Worm (Caenorhabditis elegans) whole organism, L4 larva: ENCODE measurements around the gene fbxb-117.

Experiments
- D1046.2 ChIP-seq: fragments of 200-800 bp; sonication (Bioruptor generic); IDR thresholded peaks from 2 replicates; pipeline ENCODE4 v1.3.6; 2022; ENCODE audit warnings: missing genetic modification characterization, missing compliant biosample characterization
- F10B5.3 ChIP-seq: sonication (generic microtip); optimal IDR thresholded peaks from 2 replicates; lab custom pipeline; 2016; ENCODE audit warnings: mild to moderate bottlenecking, missing genetic modification characterization, missing compliant biosample characterization
- R02D3.7 ChIP-seq: fragments of 150-350 bp; sonication (generic microtip); optimal IDR thresholded peaks from 3 replicates; lab custom pipeline; 2014; ENCODE audit warnings: missing biosample characterization, missing genetic modification characterization
- Y5F2A.4 ChIP-seq: fragments of 200-800 bp; sonication (Bioruptor generic); optimal IDR thresholded peaks from 2 replicates; lab custom pipeline; 2018; ENCODE audit warnings: mild to moderate bottlenecking, missing genetic modification characterization, missing compliant biosample characterization
- aha-1 ChIP-seq: fragments of 150-350 bp; peaks from one replicate; lab custom pipeline; 2014; ENCODE audit warnings: missing biosample characterization, missing genetic modification characterization
- arid-1 ChIP-seq: fragments of 200-800 bp; sonication (Bioruptor generic); conservative IDR thresholded peaks from 2 replicates; pipeline ENCODE4 v1.3.6; 2022; ENCODE audit warnings: missing genetic modification reagents, missing genetic modification characterization, missing compliant biosample characterization
- ceh-82 ChIP-seq: sonication (generic microtip); optimal IDR thresholded peaks from 2 replicates; lab custom pipeline; 2017; ENCODE audit warnings: missing biosample characterization, missing genetic modification characterization
- ces-1 ChIP-seq: fragments of 150-350 bp; sonication (generic microtip); optimal IDR thresholded peaks from 4 replicates; lab custom pipeline; 2014; ENCODE audit warnings: missing biosample characterization, missing genetic modification reagents, missing genetic modification characterization
- cey-2 ChIP-seq: sonication (generic microtip); optimal IDR thresholded peaks from 3 replicates; lab custom pipeline; 2017; ENCODE audit warnings: missing genetic modification characterization, mild to moderate bottlenecking, missing compliant biosample characterization, antibody characterized with exemption, borderline replicate concordance; ENCODE audit not compliant: insufficient read depth
- dve-1 ChIP-seq: sonication (generic microtip); optimal IDR thresholded peaks from 2 replicates; lab custom pipeline; 2017; ENCODE audit warnings: antibody characterized with exemption, mild to moderate bottlenecking, missing genetic modification characterization, missing compliant biosample characterization; ENCODE audit not compliant: insufficient read depth
- egl-27 ChIP-seq: sonication (generic microtip); optimal IDR thresholded peaks from 3 replicates; lab custom pipeline; 2017; ENCODE audit warnings: missing biosample characterization, missing genetic modification reagents, missing genetic modification characterization
- fos-1 ChIP-seq: fragments of 150-350 bp; optimal IDR thresholded peaks from 2 replicates; lab custom pipeline; 2014; ENCODE audit warnings: missing biosample characterization, missing genetic modification characterization
- lin-15B ChIP-seq: fragments of 150-350 bp; sonication (generic microtip); optimal IDR thresholded peaks from 3 replicates; lab custom pipeline; 2014; ENCODE audit warnings: missing biosample characterization, missing genetic modification characterization
- mdt-29 ChIP-seq: fragments of 200-800 bp; sonication (Bioruptor generic); IDR thresholded peaks from 2 replicates; pipeline ENCODE4 v1.3.6; 2022; ENCODE audit warnings: missing genetic modification reagents, missing genetic modification characterization, missing compliant biosample characterization
- mes-2 ChIP-seq: sonication (generic microtip); optimal IDR thresholded peaks from 2 replicates; lab custom pipeline; 2016; ENCODE audit warnings: missing genotype, mild to moderate bottlenecking, missing genetic modification characterization, missing compliant biosample characterization; ENCODE audit not compliant: poor library complexity, severe bottlenecking
- nhr-102 ChIP-seq: sonication (generic microtip); optimal IDR thresholded peaks from 2 replicates; lab custom pipeline; 2016; ENCODE audit warnings: mild to moderate bottlenecking, missing genetic modification characterization, moderate library complexity, missing compliant biosample characterization
- nhr-41 ChIP-seq: fragments of 200-800 bp; sonication (Bioruptor generic); IDR thresholded peaks from 2 replicates; pipeline ENCODE4 v1.3.6; 2022; ENCODE audit warnings: missing genetic modification reagents, missing genetic modification characterization, missing compliant biosample characterization
- nhr-42 ChIP-seq: fragments of 200-800 bp; sonication (Bioruptor generic); IDR thresholded peaks from 2 replicates; pipeline ENCODE4 v1.3.6; 2022; ENCODE audit warnings: missing genetic modification characterization, missing compliant biosample characterization
- nhr-48 ChIP-seq: sonication (generic microtip); optimal IDR thresholded peaks from 2 replicates; lab custom pipeline; 2016; ENCODE audit warnings: mild to moderate bottlenecking, missing genetic modification characterization, missing compliant biosample characterization
- nhr-6 ChIP-seq: fragments of 150-350 bp; optimal IDR thresholded peaks from 2 replicates; lab custom pipeline; 2014; ENCODE audit warnings: missing biosample characterization, missing genetic modification characterization
- php-3 ChIP-seq: fragments of 200-800 bp; sonication (Bioruptor generic); IDR thresholded peaks from 2 replicates; pipeline ENCODE4 v1.3.6; 2022; ENCODE audit warnings: missing genetic modification reagents, missing genetic modification characterization, missing compliant biosample characterization
- pqm-1 ChIP-seq: sonication (generic microtip); optimal IDR thresholded peaks from 2 replicates; lab custom pipeline; 2017; ENCODE audit warnings: missing biosample characterization, missing genetic modification characterization
- set-16 ChIP-seq: fragments of 200-800 bp; sonication (Bioruptor generic); IDR thresholded peaks from 2 replicates; pipeline ENCODE4 v1.3.6; 2022; ENCODE audit warnings: missing genetic modification reagents, missing genetic modification characterization, missing compliant biosample characterization
- skn-1 ChIP-seq: fragments of 150-350 bp; optimal IDR thresholded peaks from 2 replicates; lab custom pipeline; 2014; ENCODE audit warnings: missing biosample characterization, missing genetic modification characterization
- spr-3 ChIP-seq: fragments of 200-800 bp; sonication (Bioruptor generic); optimal IDR thresholded peaks from 2 replicates; lab custom pipeline; 2018; ENCODE audit warnings: mild to moderate bottlenecking, missing genetic modification characterization, missing compliant biosample characterization
- unc-39 ChIP-seq: sonication (generic microtip); optimal IDR thresholded peaks from 2 replicates; lab custom pipeline; 2017; ENCODE audit warnings: missing biosample characterization, missing genetic modification characterization
- unc-62 ChIP-seq, 3 experiments: fragments of 150-350 bp in 1 of 3; sonication (generic microtip); optimal IDR thresholded peaks in 2 of 3; peaks in 1 of 3; 1 replicate in 1 of 3; 2 replicates in 2 of 3; lab custom pipeline; 2014 to 2017; ENCODE audit warnings: missing biosample characterization in 3 of 3, missing genetic modification characterization in 3 of 3, missing genetic modification reagents in 3 of 3, missing genotype in 1 of 3
- ztf-7 ChIP-seq: fragments of 150-350 bp; optimal IDR thresholded peaks from 2 replicates; lab custom pipeline; 2014; ENCODE audit warnings: missing biosample characterization, missing genetic modification characterization

Gene fbxb-117

DNA sequence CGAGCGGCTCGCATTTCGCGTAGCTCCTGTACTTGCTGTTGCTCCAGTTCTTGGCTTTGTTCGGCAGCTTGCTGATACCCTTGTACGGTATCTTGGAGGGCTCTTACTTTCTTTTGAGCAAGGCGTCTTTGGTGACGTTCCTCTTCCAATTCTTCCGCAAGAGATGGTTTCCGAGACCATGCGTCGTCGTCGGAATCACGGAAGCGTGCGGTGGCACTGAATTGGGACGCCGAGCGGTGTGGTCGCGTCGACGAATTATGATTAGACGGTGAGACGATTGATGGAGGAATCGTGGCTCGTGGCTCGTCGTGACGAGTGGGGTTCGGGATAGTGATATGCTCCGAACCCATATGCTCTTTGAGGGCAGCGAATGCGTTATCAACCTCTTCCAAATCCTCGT is 6.1 kb upstream of the fbxb-117 start:
- TF ChIP-seq spr-3 (GFP tag; lab: Kevin White, UChicago) (no peak), aha-1 (tag; lab: Kevin White, UChicago) (peak; percentile 65)

DNA sequence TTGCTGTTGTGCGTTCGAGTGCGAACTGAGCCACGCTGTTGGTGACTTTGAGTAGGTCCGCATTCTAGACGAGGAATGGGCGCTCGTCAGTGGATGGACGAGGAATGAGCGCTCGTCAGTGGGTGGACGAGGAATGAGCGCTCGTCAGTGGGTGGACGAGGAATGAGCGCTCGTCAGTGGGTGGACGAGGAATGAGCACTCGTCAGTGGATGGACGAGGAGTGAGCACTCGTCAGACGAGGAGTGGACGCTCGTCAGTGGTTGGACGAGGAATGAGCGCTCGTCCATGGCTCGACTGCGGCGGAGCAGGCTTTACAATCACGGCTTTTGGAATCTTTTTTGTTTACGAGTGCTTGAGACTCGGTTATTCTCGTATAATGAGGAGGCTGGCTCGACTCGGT is 3.9 kb upstream of the fbxb-117 start:
- TF ChIP-seq mdt-29 (GFP tag; lab: Robert Waterston, UW) = no peak
- TF ChIP-seq set-16 (GFP tag; lab: Robert Waterston, UW) = peak; percentile 81
- TF ChIP-seq nhr-48 (tag; lab: Kevin White, UChicago) = no peak

DNA sequence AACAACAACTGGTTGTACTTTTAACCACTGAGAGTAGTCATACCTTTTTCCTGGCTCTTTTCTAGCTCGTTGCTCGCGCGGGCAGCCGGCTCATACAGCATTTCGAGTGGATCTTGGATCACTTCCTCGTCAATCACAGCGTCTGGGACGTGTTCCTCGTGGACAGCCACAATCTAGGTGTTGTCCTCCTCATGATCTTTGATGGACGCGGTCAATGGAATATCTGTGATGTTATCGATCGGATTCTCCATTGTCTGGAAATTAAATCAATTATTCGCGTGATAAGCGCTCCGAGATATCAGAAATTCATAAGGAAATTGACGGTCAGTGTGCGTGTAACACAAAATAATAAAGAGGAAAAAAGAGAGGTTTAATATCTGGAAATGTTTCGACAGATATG is 2.5 kb upstream of the fbxb-117 start, which contains the start of gene F21D9.8:
F21D9.8 (minus strand) TSS at position 101 of the 400 bp plus-strand sequence.
- TF ChIP-seq nhr-6 (tag; lab: Kevin White, UChicago) = no peak
- no peak for TF ChIP-seq F10B5.3 (tag; lab: Kevin White, UChicago)
- TF ChIP-seq D1046.2 (GFP tag; lab: Robert Waterston, UW) = no peak
- no peak for TF ChIP-seq nhr-102 (tag; lab: Kevin White, UChicago)
- no peak for TF ChIP-seq skn-1
- no peak for TF ChIP-seq nhr-42 (GFP tag; lab: Robert Waterston, UW)
- TF ChIP-seq Y5F2A.4 (GFP tag; lab: Kevin White, UChicago) = no peak
- no peak for TF ChIP-seq egl-27 (tag; lab: Kevin White, UChicago)
- no peak for TF ChIP-seq arid-1 (GFP tag; lab: Robert Waterston, UW)
- TF ChIP-seq mes-2 (tag; lab: Kevin White, UChicago) = no peak
- no peak for TF ChIP-seq fos-1 (tag; lab: Kevin White, UChicago)
- no peak for TF ChIP-seq ces-1
- TF ChIP-seq php-3 = no peak

DNA sequence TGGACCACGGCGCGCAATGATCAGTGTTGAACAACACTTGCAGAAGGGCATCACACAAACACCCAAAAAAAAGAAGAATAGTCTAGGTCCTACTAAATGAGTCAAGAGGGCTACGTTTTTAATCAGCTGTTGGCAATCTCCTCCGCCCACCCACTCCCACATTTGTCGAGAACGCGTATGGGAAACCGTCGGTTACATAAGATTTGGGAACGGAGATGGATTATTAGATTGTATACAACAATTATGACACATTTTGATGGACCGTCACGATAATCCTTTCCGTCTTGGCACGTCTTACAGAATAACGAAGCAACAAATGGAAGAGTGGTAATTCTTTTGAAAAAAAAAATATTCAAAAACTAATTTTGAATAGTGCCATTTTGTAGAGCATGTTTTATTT is 3.5 kb downstream of the fbxb-117 start:
- no peak for TF ChIP-seq ztf-7
- peak in 1 of 2 experiments; percentile 21 for TF ChIP-seq unc-62 (GFP tag; optimal IDR thresholded peaks at IDR 0.05 in 1 of 2; lab: Kevin White, UChicago)
- no peak for TF ChIP-seq unc-62 (tag; optimal IDR thresholded peaks at IDR 0.05; lab: Kevin White, UChicago)

DNA sequence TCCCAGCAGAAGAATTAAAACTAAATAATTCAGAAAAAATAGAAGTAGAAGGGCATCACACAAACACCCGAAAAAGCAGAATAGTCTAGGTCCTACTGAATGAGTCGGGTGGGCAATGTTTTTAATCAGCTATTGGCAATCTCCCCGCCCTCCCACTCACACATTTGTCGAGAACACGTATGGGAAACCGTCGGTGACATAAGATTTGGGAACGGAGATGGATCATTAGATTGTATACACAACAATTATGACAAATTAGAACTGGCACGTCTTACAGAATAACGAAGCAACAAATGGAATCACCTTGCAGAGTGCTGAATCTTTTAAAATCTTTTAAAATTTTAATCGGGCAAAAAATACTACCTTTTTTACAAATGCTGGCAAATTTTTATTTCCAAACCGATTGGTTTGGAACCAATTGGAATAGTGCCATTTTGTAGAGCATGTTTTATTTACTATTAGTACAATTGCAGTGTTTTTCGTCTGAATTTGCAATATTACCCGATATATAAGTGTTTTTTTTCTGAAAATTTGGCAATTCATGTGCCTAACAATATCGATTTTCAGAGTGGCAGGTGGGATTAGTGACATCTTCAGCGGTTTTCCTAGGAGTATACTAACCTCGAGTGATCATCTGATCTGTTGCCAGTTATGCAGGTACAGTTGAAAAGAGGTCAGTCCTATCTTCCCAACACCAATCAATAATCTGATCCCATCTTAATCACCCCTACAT is 5.8 kb downstream of the fbxb-117 start, which contains the start of the genes F55C9.3 and fbxb-57:
F55C9.3 (minus strand) TSS at position 101 of the 733 bp plus-strand sequence.
fbxb-57 (plus strand) TSS at position 683 of the 733 bp plus-strand sequence.
- TF ChIP-seq lin-15B = no peak
- peak in 1 of 2 experiments; percentile 71 for TF ChIP-seq unc-62 (GFP tag; optimal IDR thresholded peaks at IDR 0.05 in 1 of 2; lab: Kevin White, UChicago)
- no peak for TF ChIP-seq unc-62 (tag; optimal IDR thresholded peaks at IDR 0.05; lab: Kevin White, UChicago)
- no peak for TF ChIP-seq Y5F2A.4 (GFP tag; lab: Kevin White, UChicago)
- no peak for TF ChIP-seq R02D3.7 (tag; lab: Kevin White, UChicago)
- TF ChIP-seq cey-2 (tag; lab: Kevin White, UChicago) = no peak
- no peak for TF ChIP-seq unc-39 (tag; lab: Kevin White, UChicago)
- TF ChIP-seq ceh-82 (tag; lab: Kevin White, UChicago) = no peak
- TF ChIP-seq nhr-41 (GFP tag; lab: Robert Waterston, UW) = no peak

DNA sequence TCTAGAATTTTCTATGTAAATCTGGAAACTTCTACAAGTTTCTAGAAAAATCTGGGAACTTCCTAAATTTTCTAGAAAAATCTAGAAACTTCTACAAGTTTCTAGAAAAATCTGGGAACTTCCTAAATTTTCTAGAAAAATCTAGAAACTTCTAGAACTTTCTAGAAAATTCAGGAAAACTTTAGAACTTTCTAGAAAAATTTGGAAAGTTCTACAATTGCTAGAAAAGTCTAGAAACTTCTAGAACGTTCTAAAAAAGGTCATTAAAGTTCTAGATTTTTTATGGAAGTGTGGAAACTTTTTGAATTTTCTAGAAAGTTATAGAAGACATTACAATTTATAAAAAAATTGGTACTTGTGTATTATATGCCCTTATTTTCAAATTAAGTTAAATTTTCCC is 10.6 kb downstream of the fbxb-117 start, which contains the start of gene F55C9.5:
F55C9.5 (minus strand) TSS at position 101 of the 400 bp plus-strand sequence.
- no peak for TF ChIP-seq arid-1 (GFP tag; lab: Robert Waterston, UW)

DNA sequence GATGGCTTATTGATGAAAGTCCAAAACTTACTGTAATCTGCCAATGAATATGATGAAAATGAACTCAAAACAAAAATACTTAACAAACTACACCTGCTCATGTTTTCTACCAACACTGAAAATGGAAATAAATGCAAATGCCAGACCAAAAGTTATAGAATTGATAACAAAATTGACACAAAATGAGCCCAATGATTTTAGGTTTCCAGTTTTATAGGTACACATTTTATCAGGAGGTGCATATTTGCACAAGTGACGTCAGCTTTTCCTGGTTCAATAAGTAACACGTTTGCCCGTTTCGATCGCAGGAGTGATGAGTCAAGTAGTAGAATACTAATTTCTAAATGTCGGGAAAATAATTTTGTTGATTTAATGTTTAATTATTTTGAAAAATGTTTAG is 14.3 kb downstream of the fbxb-117 start, which contains the start of gene F55C9.6:
F55C9.6 (minus strand) TSS at position 101 of the 400 bp plus-strand sequence.
- TF ChIP-seq dve-1 (no peak), pqm-1 (no peak)
- TF ChIP-seq, all 104 proteins: peak for 0
